Fruit fly (Drosophila melanogaster) S2 (cell line): ENCODE results near the gene Rtnl2.

ENCODE experiments used
- CG8478 ChIP-seq: fragments of >200 bp; optimal IDR thresholded peaks from 2 replicates; lab custom pipeline; 2018
- CTCF ChIP-seq, 2 experiments: fragments of >200 bp; optimal IDR thresholded peaks; 2 replicates each; lab custom pipeline; 2018

Rtnl2 gene

DNA sequence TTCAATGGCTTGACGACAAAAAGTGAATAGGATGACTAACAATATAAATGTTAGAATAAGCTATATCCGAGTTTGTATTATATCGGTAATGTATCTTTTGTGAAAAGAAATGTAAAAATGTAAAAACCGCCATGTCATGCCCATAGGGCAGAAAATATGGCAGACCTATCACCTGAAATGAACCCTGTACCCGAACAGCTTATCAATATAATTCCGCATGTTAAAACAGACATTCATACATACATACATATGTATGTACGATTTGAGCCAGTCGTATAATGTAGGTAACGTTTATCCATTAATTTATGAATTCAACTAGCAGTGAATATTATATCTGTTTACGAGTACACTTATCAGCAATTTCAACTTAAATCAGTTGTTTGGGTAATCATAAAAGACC is 40.1 kb downstream of the Rtnl2 start:
- no peak for TF ChIP-seq CTCF (optimal IDR thresholded peaks at IDR 0.05; lab: Kevin White, UChicago)
- TF ChIP-seq CG8478 (lab: Kevin White, UChicago), result no peak
